Fruit fly (Drosophila melanogaster) whole organism, embryonic: Measurements from ENCODE around the gene CG13962.

Experiments
- CG31441 ChIP-seq: fragments of 200-800 bp; sonication (Bioruptor generic); IDR thresholded peaks from 2 replicates; pipeline ENCODE4 v1.3.6; 2022; ENCODE audit warnings: missing biosample characterization, missing genetic modification characterization
- dmrt99B ChIP-seq: fragments of 200-800 bp; sonication (Bioruptor generic); optimal IDR thresholded peaks from 2 replicates; lab custom pipeline; 2018; ENCODE audit warnings: missing biosample characterization, mild to moderate bottlenecking, missing genetic modification characterization, moderate library complexity
- p53 ChIP-seq: fragments of 200-800 bp; sonication (Bioruptor generic); optimal IDR thresholded peaks from 2 replicates; lab custom pipeline; 2016; ENCODE audit warnings: missing biosample characterization, missing genetic modification characterization

DNA sequence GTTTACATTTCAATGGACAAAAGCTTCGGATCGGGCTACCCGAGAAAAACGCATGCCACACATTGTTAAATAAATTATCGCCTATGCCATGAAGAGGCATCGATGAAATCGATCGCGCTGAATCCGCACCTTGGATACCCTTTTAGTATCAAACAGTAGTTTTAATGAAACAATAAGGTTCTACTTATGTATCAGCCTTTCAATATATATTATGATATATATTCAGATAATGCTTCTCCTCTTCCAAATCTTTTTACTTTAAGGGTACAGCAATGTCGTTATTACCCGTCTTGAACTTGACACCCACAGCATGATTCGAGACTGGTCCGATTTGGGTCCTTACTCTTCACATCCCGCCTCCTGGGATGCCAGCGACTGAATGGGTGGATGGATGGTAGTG is 14.4 kb downstream of the CG13962 start:
- TF ChIP-seq p53 (no peak), CG31441 (GFP tag; lab: Robert Waterston, UW) (peak; percentile 29; the same call in 1 of the 2 replicates), dmrt99B (peak; percentile 59)
